Worm (Caenorhabditis elegans): ENCODE results near the gene T21D12.14.
A peak's percentile ranks its signal among the peaks of the same experiment; 100 is the strongest.

T21D12.14 gene

ce11 chrIV:293163-293755 lies 5.3 kb upstream of the T21D12.14 start:
- TF ChIP-seq C08G9.2 (tag; optimal IDR thresholded peaks at IDR 0.05) (no peak), pag-3 (tag; optimal IDR thresholded peaks at IDR 0.05; ENCODE audit: borderline replicate concordance) (no peak), dve-1 (tag; optimal IDR thresholded peaks at IDR 0.05) (no peak), madf-2 (tag; optimal IDR thresholded peaks at IDR 0.05) (no peak), nhr-232 (tag; optimal IDR thresholded peaks at IDR 0.05) (no peak), Y22D7AL.16 (tag; optimal IDR thresholded peaks at IDR 0.05) (no peak), ceh-22 (tag; optimal IDR thresholded peaks at IDR 0.05) (no peak), ama-1 (optimal IDR thresholded peaks at IDR 0.05) (no peak), pha-4 (tag; optimal IDR thresholded peaks at IDR 0.05) (no peak)

DNA sequence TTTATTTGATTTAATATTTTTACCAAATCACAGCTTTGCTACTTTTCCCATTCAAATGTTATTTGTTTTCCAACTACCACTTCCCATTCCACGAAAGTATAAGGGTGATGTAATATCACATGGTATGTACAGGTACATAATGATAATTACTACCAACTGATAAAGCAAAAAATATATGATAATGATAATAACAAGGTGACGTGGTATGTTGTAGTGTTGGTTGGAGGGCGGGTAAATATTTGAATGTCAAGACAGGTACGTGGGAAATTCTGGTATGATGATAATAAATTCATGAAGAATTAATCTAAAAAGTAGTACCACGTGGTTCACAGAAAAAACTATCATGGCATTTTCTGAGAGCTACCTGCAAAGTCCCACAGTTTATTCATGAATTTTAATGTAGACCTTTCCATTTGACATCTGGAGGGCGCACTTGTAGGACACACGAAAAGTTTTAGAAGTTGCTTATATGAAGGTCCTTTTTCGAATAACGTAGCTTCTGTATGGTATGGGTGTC lies 4.0 kb upstream of the T21D12.14 start:
- TF ChIP-seq unc-86 (tag; optimal IDR thresholded peaks at IDR 0.05) (no peak), C38D4.7 (GFP tag; optimal IDR thresholded peaks at IDR 0.05) (no peak), che-1 (tag; optimal IDR thresholded peaks at IDR 0.05) (no peak), ceh-34 (tag; optimal IDR thresholded peaks at IDR 0.05) (no peak), elt-2 (tag; optimal IDR thresholded peaks at IDR 0.05) (peak; percentile 95), pag-3 (tag; optimal IDR thresholded peaks at IDR 0.05; ENCODE audit: borderline replicate concordance) (no peak), fkh-6 (tag; optimal IDR thresholded peaks at IDR 0.05) (no peak), pqm-1 (tag; optimal IDR thresholded peaks at IDR 0.05) (peak; percentile 18), Y22D7AL.16 (tag; optimal IDR thresholded peaks at IDR 0.05) (no peak)

ce11 chrIV:291356-291755 lies 3.4 kb upstream of the T21D12.14 start, which contains the start of gene T21D12.7:
TSS of gene T21D12.7 (minus strand) at chrIV:291456.
- TF ChIP-seq pax-1 (tag; optimal IDR thresholded peaks at IDR 0.05) (no peak), nhr-232 (tag; optimal IDR thresholded peaks at IDR 0.05) (no peak), odd-2 (tag; optimal IDR thresholded peaks at IDR 0.05) (no peak), zip-5 (tag; optimal IDR thresholded peaks at IDR 0.05) (no peak), pag-3 (tag; optimal IDR thresholded peaks at IDR 0.05; ENCODE audit: borderline replicate concordance) (no peak), C38D4.7 (GFP tag; optimal IDR thresholded peaks at IDR 0.05) (no peak), lin-11 (tag; optimal IDR thresholded peaks at IDR 0.05) (no peak), nhr-11 (tag; optimal IDR thresholded peaks at IDR 0.05) (no peak), ceh-22 (tag; optimal IDR thresholded peaks at IDR 0.05) (no peak), ceh-48 (tag; optimal IDR thresholded peaks at IDR 0.05) (no peak), F13H6.1 (tag; optimal IDR thresholded peaks at IDR 0.05) (no peak), ceh-6 (GFP tag; optimal IDR thresholded peaks at IDR 0.05) (no peak), pha-2 (tag; optimal IDR thresholded peaks at IDR 0.05) (no peak), sox-2 (GFP tag; IDR thresholded peaks at IDR 0.05) (no peak), ztf-16 (tag; optimal IDR thresholded peaks at IDR 0.05) (no peak), fkh-10 (GFP tag; optimal IDR thresholded peaks at IDR 0.05) (no peak), hlh-6 (tag; optimal IDR thresholded peaks at IDR 0.05) (no peak)

DNA sequence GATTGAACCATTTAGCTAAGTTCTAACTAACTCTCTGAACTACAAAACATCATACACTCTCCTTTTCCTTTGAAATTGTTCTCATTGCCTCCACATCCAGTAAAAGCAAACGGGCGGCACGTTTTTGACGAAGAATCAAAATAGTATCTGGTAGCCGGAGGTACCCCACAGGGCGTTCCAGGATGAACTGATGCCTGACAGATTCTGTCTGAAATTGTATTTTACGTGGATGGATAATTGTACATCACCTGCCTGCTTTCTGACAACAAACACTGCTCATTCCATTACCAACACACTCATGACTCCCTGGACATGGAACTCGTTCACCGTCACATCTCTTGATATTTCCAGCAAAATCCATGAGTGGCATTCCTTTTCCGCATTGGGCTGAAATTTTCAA lies 2.5 kb upstream of the T21D12.14 start:
- TF ChIP-seq odd-2 (tag; optimal IDR thresholded peaks at IDR 0.05) (no peak), pax-1 (tag; optimal IDR thresholded peaks at IDR 0.05) (no peak), unc-86 (tag; optimal IDR thresholded peaks at IDR 0.05) (no peak), ceh-31 (tag; optimal IDR thresholded peaks at IDR 0.05) (no peak), ama-1 (optimal IDR thresholded peaks at IDR 0.05) (no peak), unc-42 (tag; optimal IDR thresholded peaks at IDR 0.05) (no peak), pros-1 (tag; optimal IDR thresholded peaks at IDR 0.05) (no peak), ceh-34 (tag; optimal IDR thresholded peaks at IDR 0.05) (no peak), tbx-7 (tag; optimal IDR thresholded peaks at IDR 0.05) (no peak), madf-2 (tag; optimal IDR thresholded peaks at IDR 0.05) (no peak), Y22D7AL.16 (tag; optimal IDR thresholded peaks at IDR 0.05) (no peak), ets-4 (tag; optimal IDR thresholded peaks at IDR 0.05) (no peak), nhr-11 (tag; optimal IDR thresholded peaks at IDR 0.05) (no peak), ahr-1 (tag; optimal IDR thresholded peaks at IDR 0.05) (no peak), hlh-15 (tag; optimal IDR thresholded peaks at IDR 0.05) (no peak)
